Fruit fly (Drosophila melanogaster): ENCODE results near the gene TfIIEalpha.

The TfIIEalpha gene

DNA sequence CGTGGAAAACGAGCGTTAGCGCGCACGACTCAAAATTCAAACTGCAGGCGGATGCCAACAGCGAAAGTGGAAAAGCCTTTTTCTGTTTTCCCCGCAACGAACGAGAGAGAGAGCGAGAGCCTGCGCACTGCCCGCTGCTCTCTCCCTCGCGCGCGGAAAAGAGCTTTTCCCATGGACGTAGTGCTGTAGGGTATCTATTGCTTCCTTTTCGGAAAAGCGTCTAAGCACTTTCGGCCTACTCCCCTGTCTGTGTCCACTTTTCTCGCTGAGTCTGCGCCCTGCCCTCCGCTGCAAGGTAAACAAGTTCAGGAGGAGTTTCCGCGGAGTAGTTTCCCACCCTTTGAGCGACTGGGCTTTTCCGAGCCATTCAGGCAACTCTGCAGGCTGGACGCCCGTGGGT lies 1.5 kb upstream of the TfIIEalpha start, which contains the start of gene CG32085 (continued):
- TF ChIP-seq nerfin-2 (GFP tag; IDR thresholded peaks at IDR 0.05; ENCODE audit: partially characterized antibody) = no peak
- no peak for TF ChIP-seq CG2129 (GFP tag; IDR thresholded peaks at IDR 0.05; ENCODE audit: partially characterized antibody)
- peak; percentile 53 for TF ChIP-seq HHEX (GFP tag; optimal IDR thresholded peaks at IDR 0.05)
- TF ChIP-seq Optix (GFP tag; IDR thresholded peaks at IDR 0.05) = no peak
- TF ChIP-seq Ets97D (GFP tag; optimal IDR thresholded peaks at IDR 0.05) = peak; percentile 17

DNA sequence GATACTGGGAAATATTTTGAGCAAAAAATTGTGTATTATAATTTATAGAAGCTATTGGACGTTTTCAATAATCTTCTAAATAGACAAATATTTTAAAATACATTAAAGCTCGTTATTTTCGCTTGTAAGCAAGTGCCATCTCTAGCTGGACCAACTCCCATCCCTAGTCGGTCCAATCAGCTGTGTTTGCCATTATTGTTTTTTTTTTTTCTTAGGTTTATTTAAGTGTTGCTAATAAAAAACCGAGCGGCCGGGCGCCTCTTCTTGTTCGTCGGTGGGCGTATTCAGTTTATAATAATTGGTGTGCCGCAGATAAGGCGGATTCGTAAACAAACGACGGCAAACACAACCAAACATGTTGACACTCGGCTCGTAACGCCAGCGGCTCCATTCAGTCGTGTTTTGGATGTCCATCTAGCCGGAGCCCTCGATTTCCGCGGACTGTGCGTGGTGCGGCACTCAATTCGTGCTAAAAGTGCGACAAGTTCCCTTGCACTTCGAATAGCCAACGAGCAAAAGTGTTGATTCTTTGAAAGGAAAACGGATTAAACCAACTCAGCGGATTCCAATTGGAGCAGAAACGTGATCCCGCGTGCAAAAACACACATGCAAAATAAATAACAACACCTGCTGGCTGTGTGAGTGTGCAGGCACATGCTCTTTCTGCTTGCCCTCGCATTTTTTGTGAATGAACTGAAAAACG lies 2.1 kb downstream of the TfIIEalpha start, which contains the start of gene Sugb:
Gene Sugb (plus strand): TSS at position 162 of the 703 bp plus-strand sequence.
- TF ChIP-seq CG6254 (GFP tag; optimal IDR thresholded peaks at IDR 0.05) (peak; percentile 0), ham (GFP tag; IDR thresholded peaks at IDR 0.05) (no peak; the same call in 1 of the 2 replicates), GATAe (GFP tag; conservative IDR thresholded peaks at IDR 0.05) (no peak; the same call in 1 of the 2 replicates), mam (GFP tag; optimal IDR thresholded peaks at IDR 0.05) (peak; percentile 79), CG34422 (GFP tag; IDR thresholded peaks at IDR 0.05) (peak; percentile 62; the same call in 1 of the 3 replicates), CG12071 (GFP tag; optimal IDR thresholded peaks at IDR 0.05) (peak; percentile 8), Adf1 (GFP tag; IDR thresholded peaks at IDR 0.05) (peak; percentile 44; the same call in 1 of the 2 replicates), Dip2 (GFP tag; IDR thresholded peaks at IDR 0.05) (no peak), MBD-R2 (GFP tag; IDR thresholded peaks at IDR 0.05) (peak; percentile 83), CG31441 (GFP tag; IDR thresholded peaks at IDR 0.05) (peak; percentile 28; the same call in 1 of the 2 replicates), gcm (GFP tag; optimal IDR thresholded peaks at IDR 0.05) (peak; percentile 59), CG32772 (GFP tag; IDR thresholded peaks at IDR 0.05) (peak; percentile 56), CG10274 (GFP tag; optimal IDR thresholded peaks at IDR 0.05) (no peak), CG10543 (GFP tag; optimal IDR thresholded peaks at IDR 0.05) (peak; percentile 40), Blimp-1 (GFP tag; optimal IDR thresholded peaks at IDR 0.05) (peak; percentile 26), Dref (GFP tag; IDR thresholded peaks at IDR 0.05) (peak; percentile 42), sens (GFP tag) (peak; percentile 92), pfk (GFP tag; optimal IDR thresholded peaks at IDR 0.05) (peak; percentile 36), Rfx (GFP tag; IDR thresholded peaks at IDR 0.05) (peak; percentile 87; the same call in 1 of the 2 replicates), ATbp (GFP tag; optimal IDR thresholded peaks at IDR 0.05) (peak; percentile 43), nom (GFP tag; optimal IDR thresholded peaks at IDR 0.05) (peak; percentile 58), CG10979 (tag; optimal IDR thresholded peaks at IDR 0.05) (peak; percentile 20), Taf1 (GFP tag; IDR thresholded peaks at IDR 0.05) (no peak), Lim3 (GFP tag; IDR thresholded peaks at IDR 0.05) (no peak), D19A (tag; optimal IDR thresholded peaks at IDR 0.05) (peak; percentile 19), Mrtf (GFP tag; IDR thresholded peaks at IDR 0.05) (no peak), fru (optimal IDR thresholded peaks at IDR 0.05) (no peak), corto (GFP tag; optimal IDR thresholded peaks at IDR 0.05) (peak; percentile 57), CG4282 (GFP tag; optimal IDR thresholded peaks at IDR 0.05) (no peak), Dll (GFP tag; IDR thresholded peaks at IDR 0.05; ENCODE audit: partially characterized antibody) (peak; percentile 84), CG12942 (GFP tag; optimal IDR thresholded peaks at IDR 0.05) (peak; percentile 16), CG1832 (GFP tag; optimal IDR thresholded peaks at IDR 0.05) (no peak), H15 (GFP tag; IDR thresholded peaks at IDR 0.05) (peak; percentile 52; the same call in 1 of the 3 replicates), CG10959 (GFP tag; IDR thresholded peaks at IDR 0.05) (no peak), CG8765 (GFP tag; IDR thresholded peaks at IDR 0.05) (no peak), CG2120 (GFP tag; optimal IDR thresholded peaks at IDR 0.05) (peak; percentile 91), CG34376 (GFP tag; optimal IDR thresholded peaks at IDR 0.05) (peak; percentile 39), CG13287 (GFP tag; IDR thresholded peaks at IDR 0.05; ENCODE audit: partially characterized antibody) (peak; percentile 87), Nf-YC (tag; optimal IDR thresholded peaks at IDR 0.05) (peak; percentile 64), Sry-β (GFP tag; optimal IDR thresholded peaks at IDR 0.05) (no peak), salm (tag; optimal IDR thresholded peaks at IDR 0.05) (peak; percentile 26), Ets65A (GFP tag) (peak; percentile 48), CG31365 (tag; optimal IDR thresholded peaks at IDR 0.05) (no peak)

All from whole organism, embryonic.